Worm (Caenorhabditis elegans) whole organism, early embryonic: Measurements from ENCODE around the gene pir-2.

Experiments used
- F13C5.2 ChIP-seq: sonication (generic microtip); optimal IDR thresholded peaks from 2 replicates; lab custom pipeline; 2017; ENCODE audit warnings: mild to moderate bottlenecking, missing genetic modification characterization, inconsistent platforms, missing compliant biosample characterization
- aly-1 ChIP-seq: sonication (generic microtip); optimal IDR thresholded peaks from 2 replicates; lab custom pipeline; 2016; ENCODE audit warnings: missing genetic modification characterization, missing compliant biosample characterization
- ama-1 ChIP-seq: fragments of 150-350 bp; optimal IDR thresholded peaks from 2 replicates; lab custom pipeline; 2014
- ceh-13 ChIP-seq: fragments of 200-800 bp; sonication (Bioruptor generic); optimal IDR thresholded peaks from 2 replicates; lab custom pipeline; 2018; ENCODE audit warnings: mild to moderate bottlenecking, missing genetic modification characterization, missing compliant biosample characterization
- ceh-36 ChIP-seq: sonication (generic microtip); optimal IDR thresholded peaks from 2 replicates; lab custom pipeline; 2016; ENCODE audit warnings: missing genetic modification characterization, inconsistent platforms, missing compliant biosample characterization
- flt-1 ChIP-seq: fragments of 200-800 bp; sonication (Bioruptor generic); IDR thresholded peaks from 2 replicates; pipeline ENCODE4 v1.3.6; 2022; ENCODE audit warnings: missing genetic modification characterization, missing compliant biosample characterization
- hmg-4 ChIP-seq: fragments of 200-800 bp; sonication (Bioruptor generic); optimal IDR thresholded peaks from 2 replicates; lab custom pipeline; 2018; ENCODE audit warnings: mild to moderate bottlenecking, missing genetic modification characterization, missing compliant biosample characterization
- hnd-1 ChIP-seq: sonication (generic microtip); optimal IDR thresholded peaks from 2 replicates; lab custom pipeline; 2016; ENCODE audit warnings: missing genetic modification characterization, missing compliant biosample characterization
- pes-1 ChIP-seq: fragments of 200-800 bp; sonication (Bioruptor generic); IDR thresholded peaks from 2 replicates; pipeline ENCODE4 v1.3.6; 2022; ENCODE audit warnings: missing genetic modification reagents, missing genetic modification characterization, missing compliant biosample characterization
- scrt-1 ChIP-seq: fragments of 200-800 bp; sonication (Bioruptor generic); IDR thresholded peaks from 2 replicates; pipeline ENCODE4 v1.3.6; 2022; ENCODE audit warnings: missing genetic modification characterization, missing compliant biosample characterization
- sea-1 ChIP-seq: fragments of 200-800 bp; sonication (Bioruptor generic); conservative IDR thresholded peaks from 2 replicates; pipeline ENCODE4 v1.3.6; 2022; ENCODE audit warnings: missing genetic modification characterization, missing compliant biosample characterization
- tbx-11 ChIP-seq: fragments of 200-800 bp; sonication (Bioruptor generic); IDR thresholded peaks from 2 replicates; pipeline ENCODE4 v1.3.6; 2022; ENCODE audit warnings: missing genetic modification characterization, missing compliant biosample characterization
- tbx-37 ChIP-seq: fragments of 200-800 bp; sonication (Bioruptor generic); conservative IDR thresholded peaks from 2 replicates; pipeline ENCODE4 v1.3.6; 2022; ENCODE audit warnings: missing genetic modification reagents, missing genetic modification characterization, missing compliant biosample characterization
- tra-4 ChIP-seq: sonication (generic microtip); optimal IDR thresholded peaks from 2 replicates; lab custom pipeline; 2017; ENCODE audit warnings: missing genetic modification characterization, missing compliant biosample characterization

DNA sequence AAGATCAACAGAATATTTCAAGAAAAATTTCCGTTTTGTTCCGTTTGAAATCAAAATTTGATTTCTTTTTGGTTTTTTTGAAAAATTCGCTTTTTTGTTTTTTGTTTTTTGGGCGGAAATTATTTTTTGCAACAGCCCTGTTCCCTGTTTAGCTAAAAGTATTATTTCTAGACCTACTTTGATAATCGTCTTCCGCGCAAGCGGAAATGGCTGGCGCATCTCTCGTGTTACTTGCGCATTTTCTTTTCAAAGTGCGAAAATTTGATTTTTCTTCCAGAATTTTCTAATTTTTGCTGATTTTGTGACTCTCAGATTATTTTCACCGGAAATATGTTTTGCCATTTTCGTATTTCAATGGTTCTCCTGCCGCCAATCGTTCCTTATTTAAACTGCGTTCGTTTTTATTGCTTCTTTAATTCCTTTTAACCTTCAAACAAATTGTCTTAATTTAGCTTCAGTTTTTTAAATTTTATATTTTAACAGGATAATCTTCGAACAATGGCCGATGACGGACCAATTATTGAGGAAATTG lies 9.8 kb downstream of the pir-2 start, which contains the start of gene cpar-1:
- TF ChIP-seq F13C5.2 (tag; lab: Kevin White, UChicago) (no peak), ama-1 (lab: Kevin White, UChicago) (no peak), hmg-4 (no peak), sea-1 (GFP tag; lab: Robert Waterston, UW) (no peak), pes-1 (GFP tag; lab: Robert Waterston, UW) (no peak), aly-1 (tag; lab: Kevin White, UChicago) (no peak), tra-4 (no peak), tbx-11 (GFP tag; lab: Robert Waterston, UW) (no peak), flt-1 (GFP tag; lab: Robert Waterston, UW) (no peak), scrt-1 (GFP tag; lab: Robert Waterston, UW) (no peak), tbx-37 (no peak), ceh-13 (no peak), hnd-1 (no peak), ceh-36 (tag; lab: Kevin White, UChicago) (no peak)
